Fruit fly (Drosophila melanogaster) whole organism, embryonic: ENCODE measurements around the gene CG10862.

Experiments
- CG12744 ChIP-seq: fragments of 200-800 bp; sonication (Bioruptor generic); optimal IDR thresholded peaks from 2 replicates; lab custom pipeline; 2016; ENCODE audit warnings: missing biosample characterization, missing genetic modification characterization
- CG13894 ChIP-seq: fragments of 200-800 bp; sonication (Bioruptor generic); optimal IDR thresholded peaks from 3 replicates; lab custom pipeline; 2018; ENCODE audit warnings: missing biosample characterization, mild to moderate bottlenecking, missing genetic modification characterization, moderate library complexity
- btn ChIP-seq: fragments of 200-800 bp; sonication (Bioruptor generic); optimal IDR thresholded peaks from 2 replicates; lab custom pipeline; 2016; ENCODE audit warnings: missing biosample characterization, missing genetic modification characterization
- crol ChIP-seq: fragments of 200-800 bp; sonication (Bioruptor generic); IDR thresholded peaks from 2 replicates; pipeline ENCODE4 v1.3.6; 2022; ENCODE audit warnings: missing biosample characterization, missing genetic modification characterization
- jing ChIP-seq: fragments of 200-800 bp; sonication (Bioruptor generic); optimal IDR thresholded peaks from 2 replicates; lab custom pipeline; 2018; ENCODE audit warnings: missing biosample characterization, mild to moderate bottlenecking, missing genetic modification characterization
- kay ChIP-seq: fragments of 200-800 bp; sonication (Bioruptor generic); optimal IDR thresholded peaks from 2 replicates; lab custom pipeline; 2016; ENCODE audit warnings: missing biosample characterization, missing genetic modification characterization
- kni ChIP-seq: fragments of 200-800 bp; sonication (Bioruptor generic); optimal IDR thresholded peaks from 3 replicates; lab custom pipeline; 2017; ENCODE audit warnings: mild to moderate bottlenecking, missing biosample characterization, missing genetic modification reagents, missing genetic modification characterization

dm6 chr3L:3672490-3673107 is 18.0 kb upstream of the CG10862 start:
- TF ChIP-seq kni (GFP tag; lab: Kevin White, UChicago) (peak; percentile 63), btn (no peak), jing (GFP tag; lab: Kevin White, UChicago) (no peak), CG13894 (tag; lab: Kevin White, UChicago) (peak; percentile 73), crol (GFP tag; lab: Robert Waterston, UW) (peak; percentile 75), kay (GFP tag; lab: Kevin White, UChicago) (no peak), CG12744 (GFP tag; lab: Kevin White, UChicago) (no peak)
